Fruit fly (Drosophila melanogaster) whole organism, embryonic: ENCODE data around the gene CG14854.

Source experiments
- Abd-B ChIP-seq: fragments of 200-800 bp; sonication (Bioruptor generic); optimal IDR thresholded peaks from 2 replicates; lab custom pipeline; 2018; ENCODE audit warnings: missing biosample characterization, mild to moderate bottlenecking, missing genetic modification characterization, moderate library complexity
- Atf6 ChIP-seq: fragments of 200-800 bp; sonication (Bioruptor generic); IDR thresholded peaks from 2 replicates; pipeline ENCODE4 v1.3.6; 2022; ENCODE audit warnings: missing biosample characterization, missing genetic modification characterization
- B-H1 ChIP-seq: fragments of 200-800 bp; sonication (Bioruptor generic); IDR thresholded peaks from 3 replicates; pipeline ENCODE4 v1.3.6; 2022; ENCODE audit warnings: missing biosample characterization, missing genetic modification characterization
- CG1024 ChIP-seq: fragments of 200-800 bp; sonication (Bioruptor generic); IDR thresholded peaks from 2 replicates; pipeline ENCODE4 v1.3.6; 2022; ENCODE audit warnings: missing biosample characterization, missing genetic modification characterization
- CG10321 ChIP-seq: fragments of 200-800 bp; sonication (Bioruptor generic); IDR thresholded peaks from 2 replicates; pipeline ENCODE4 v1.3.6; 2022; ENCODE audit warnings: missing biosample characterization, missing genetic modification characterization
- CG12236 ChIP-seq: fragments of 200-800 bp; sonication (Bioruptor generic); optimal IDR thresholded peaks from 2 replicates; lab custom pipeline; 2016; ENCODE audit warnings: missing biosample characterization, missing genetic modification characterization
- CG13296 ChIP-seq: fragments of 200-800 bp; sonication (Bioruptor generic); optimal IDR thresholded peaks from 3 replicates; lab custom pipeline; 2018; ENCODE audit warnings: missing biosample characterization, mild to moderate bottlenecking, missing genetic modification characterization
- CG14965 ChIP-seq: fragments of 200-800 bp; sonication (Bioruptor generic); optimal IDR thresholded peaks from 2 replicates; lab custom pipeline; 2016; ENCODE audit warnings: missing biosample characterization, missing genetic modification characterization, borderline replicate concordance
- CG2202 ChIP-seq: fragments of 200-800 bp; sonication (Bioruptor generic); optimal IDR thresholded peaks from 2 replicates; lab custom pipeline; 2018; ENCODE audit warnings: missing biosample characterization, mild to moderate bottlenecking, missing genetic modification characterization
- CG2712 ChIP-seq: fragments of 200-800 bp; optimal IDR thresholded peaks from 3 replicates; lab custom pipeline; 2019; ENCODE audit warnings: missing biosample characterization, mild to moderate bottlenecking, missing genetic modification characterization, moderate library complexity
- CG30431 ChIP-seq: fragments of 200-800 bp; sonication (Bioruptor generic); optimal IDR thresholded peaks from 2 replicates; lab custom pipeline; 2017; ENCODE audit warnings: missing biosample characterization, missing genetic modification characterization
- CG31365 ChIP-seq: fragments of 200-800 bp; sonication (Bioruptor generic); optimal IDR thresholded peaks from 2 replicates; lab custom pipeline; 2018; ENCODE audit warnings: missing biosample characterization, mild to moderate bottlenecking, missing genetic modification characterization
- CG33213 ChIP-seq: fragments of 200-800 bp; sonication (Bioruptor generic); optimal IDR thresholded peaks from 3 replicates; lab custom pipeline; 2016; ENCODE audit warnings: missing biosample characterization, missing genetic modification characterization
- CG34224 ChIP-seq: fragments of 200-800 bp; sonication (Bioruptor generic); IDR thresholded peaks from 3 replicates; pipeline ENCODE4 v1.3.6; 2022; ENCODE audit warnings: missing biosample characterization, missing genetic modification characterization; ENCODE audit not compliant: partially characterized antibody
- CG6272 ChIP-seq: fragments of 200-800 bp; sonication (Bioruptor generic); IDR thresholded peaks from 2 replicates; pipeline ENCODE4 v1.3.6; 2022; ENCODE audit warnings: missing biosample characterization, missing genetic modification characterization
- CG6765 ChIP-seq: fragments of 200-800 bp; sonication (Bioruptor generic); optimal IDR thresholded peaks from 3 replicates; lab custom pipeline; 2017; ENCODE audit warnings: missing biosample characterization, mild to moderate bottlenecking, missing genetic modification characterization
- CG6813 ChIP-seq: fragments of 200-800 bp; sonication (Bioruptor generic); optimal IDR thresholded peaks from 2 replicates; lab custom pipeline; 2017; ENCODE audit warnings: missing biosample characterization, missing genetic modification characterization, mild to moderate bottlenecking, moderate library complexity, missing genetic modification reagents
- CG7271 ChIP-seq: fragments of 200-800 bp; sonication (Bioruptor generic); optimal IDR thresholded peaks from 2 replicates; lab custom pipeline; 2018; ENCODE audit warnings: missing biosample characterization, mild to moderate bottlenecking, missing genetic modification characterization, moderate library complexity
- CG7357 ChIP-seq: fragments of 200-800 bp; sonication (Bioruptor generic); IDR thresholded peaks from 3 replicates; pipeline ENCODE4 v1.3.6; 2022; ENCODE audit warnings: missing biosample characterization, missing genetic modification characterization
- CG8359 ChIP-seq: fragments of 200-800 bp; sonication (Bioruptor generic); optimal IDR thresholded peaks from 2 replicates; lab custom pipeline; 2017; ENCODE audit warnings: missing biosample characterization, mild to moderate bottlenecking, missing genetic modification characterization, borderline replicate concordance
- CG8765 ChIP-seq: fragments of 200-800 bp; sonication (Bioruptor generic); IDR thresholded peaks from 2 replicates; pipeline ENCODE4 v1.3.6; 2022; ENCODE audit warnings: missing biosample characterization, missing genetic modification characterization
- Doc3 ChIP-seq: fragments of 200-800 bp; sonication (Bioruptor generic); IDR thresholded peaks from 3 replicates; pipeline ENCODE4 v1.3.6; 2022; ENCODE audit warnings: missing biosample characterization, missing genetic modification characterization; ENCODE audit not compliant: partially characterized antibody
- Drgx ChIP-seq: fragments of 200-800 bp; sonication (Bioruptor generic); IDR thresholded peaks from 2 replicates; pipeline ENCODE4 v1.3.6; 2022; ENCODE audit warnings: missing biosample characterization, missing genetic modification characterization
- E2f2 ChIP-seq: fragments of 200-800 bp; sonication (Bioruptor generic); IDR thresholded peaks from 2 replicates; pipeline ENCODE4 v1.3.6; 2022; ENCODE audit warnings: missing biosample characterization, missing genetic modification characterization
- GATAe ChIP-seq: fragments of 200-800 bp; sonication (Bioruptor generic); conservative IDR thresholded peaks from 2 replicates; pipeline ENCODE4 v1.3.6; 2022; ENCODE audit warnings: missing biosample characterization, missing genetic modification characterization
- Hand ChIP-seq: fragments of 200-800 bp; sonication (Bioruptor generic); optimal IDR thresholded peaks from 2 replicates; lab custom pipeline; 2017; ENCODE audit warnings: mild to moderate bottlenecking, missing biosample characterization, missing genetic modification reagents, missing genetic modification characterization
- Hmx ChIP-seq: fragments of 200-800 bp; sonication (Bioruptor generic); optimal IDR thresholded peaks from 2 replicates; lab custom pipeline; 2016; ENCODE audit warnings: missing biosample characterization, missing genetic modification characterization
- Lhr ChIP-seq: fragments of 200-800 bp; sonication (Bioruptor generic); optimal IDR thresholded peaks from 3 replicates; lab custom pipeline; 2017; ENCODE audit warnings: mild to moderate bottlenecking, missing biosample characterization, missing genetic modification reagents, missing genetic modification characterization
- MESR4 ChIP-seq: fragments of 200-800 bp; sonication (Bioruptor generic); optimal IDR thresholded peaks from 2 replicates; lab custom pipeline; 2018; ENCODE audit warnings: missing biosample characterization, mild to moderate bottlenecking, missing genetic modification characterization, moderate library complexity
- Myb ChIP-seq: fragments of 200-800 bp; sonication (Bioruptor generic); optimal IDR thresholded peaks from 2 replicates; lab custom pipeline; 2016; ENCODE audit warnings: missing biosample characterization, missing genetic modification characterization
- Sox102F ChIP-seq: fragments of 200-800 bp; sonication (Bioruptor generic); optimal IDR thresholded peaks from 2 replicates; lab custom pipeline; 2018; ENCODE audit warnings: missing biosample characterization, mild to moderate bottlenecking, missing genetic modification characterization, moderate library complexity
- Spps ChIP-seq: fragments of 200-800 bp; sonication (Bioruptor generic); optimal IDR thresholded peaks from 2 replicates; lab custom pipeline; 2018; ENCODE audit warnings: missing biosample characterization, mild to moderate bottlenecking, missing genetic modification characterization
- abd-A ChIP-seq: fragments of 200-800 bp; sonication (Bioruptor generic); optimal IDR thresholded peaks from 3 replicates; lab custom pipeline; 2019; ENCODE audit warnings: missing biosample characterization, mild to moderate bottlenecking, missing genetic modification characterization, moderate library complexity
- ac ChIP-seq: fragments of 200-800 bp; sonication (Bioruptor generic); optimal IDR thresholded peaks from 3 replicates; lab custom pipeline; 2017; ENCODE audit warnings: missing biosample characterization, mild to moderate bottlenecking, missing genetic modification characterization
- aop ChIP-seq: fragments of 200-800 bp; sonication (Bioruptor generic); IDR thresholded peaks from 2 replicates; pipeline ENCODE4 v1.3.6; 2022; ENCODE audit warnings: missing biosample characterization, missing genetic modification characterization
- cad ChIP-seq: fragments of >200 bp; optimal IDR thresholded peaks from 2 replicates; lab custom pipeline; 2017; ENCODE audit warnings: missing biosample characterization, missing genetic modification characterization
- caup ChIP-seq: fragments of 200-800 bp; sonication (Bioruptor generic); optimal IDR thresholded peaks from 3 replicates; lab custom pipeline; 2017; ENCODE audit warnings: missing biosample characterization, mild to moderate bottlenecking, missing genetic modification characterization, moderate library complexity; ENCODE audit not compliant: severe bottlenecking
- fd96Cb ChIP-seq: fragments of 200-800 bp; sonication (Bioruptor generic); optimal IDR thresholded peaks from 2 replicates; lab custom pipeline; 2018; ENCODE audit warnings: missing biosample characterization, mild to moderate bottlenecking, missing genetic modification characterization, moderate library complexity
- jigr1 ChIP-seq: fragments of 200-800 bp; sonication (Bioruptor generic); IDR thresholded peaks from 3 replicates; pipeline ENCODE4 v1.3.6; 2022; ENCODE audit warnings: missing biosample characterization, missing genetic modification characterization
- kah ChIP-seq: fragments of 200-800 bp; sonication (Bioruptor generic); optimal IDR thresholded peaks from 2 replicates; lab custom pipeline; 2018; ENCODE audit warnings: missing biosample characterization, mild to moderate bottlenecking, missing genetic modification characterization
- klu ChIP-seq: fragments of 200-800 bp; sonication (Bioruptor generic); IDR thresholded peaks from 2 replicates; pipeline ENCODE4 v1.3.6; 2022; ENCODE audit warnings: missing biosample characterization, missing genetic modification characterization
- lmd ChIP-seq: fragments of 200-800 bp; sonication (Bioruptor generic); IDR thresholded peaks from 2 replicates; pipeline ENCODE4 v1.3.6; 2022; ENCODE audit warnings: missing biosample characterization, missing genetic modification characterization
- maf-S ChIP-seq: fragments of 200-800 bp; sonication (Bioruptor generic); optimal IDR thresholded peaks from 2 replicates; lab custom pipeline; 2016; ENCODE audit warnings: missing biosample characterization, missing genetic modification characterization
- oc ChIP-seq: fragments of 200-800 bp; sonication (Bioruptor generic); optimal IDR thresholded peaks from 2 replicates; lab custom pipeline; 2018; ENCODE audit warnings: missing biosample characterization, mild to moderate bottlenecking, missing genetic modification characterization, moderate library complexity
- p53 ChIP-seq: fragments of 200-800 bp; sonication (Bioruptor generic); optimal IDR thresholded peaks from 2 replicates; lab custom pipeline; 2016; ENCODE audit warnings: missing biosample characterization, missing genetic modification characterization
- pros ChIP-seq: fragments of 200-800 bp; sonication (Bioruptor generic); optimal IDR thresholded peaks from 3 replicates; lab custom pipeline; 2019; ENCODE audit warnings: missing biosample characterization, mild to moderate bottlenecking, missing genetic modification characterization, moderate library complexity
- tap ChIP-seq: fragments of 200-800 bp; optimal IDR thresholded peaks from 3 replicates; lab custom pipeline; 2019; ENCODE audit warnings: missing biosample characterization, mild to moderate bottlenecking, missing genetic modification characterization, moderate library complexity
- trem ChIP-seq: fragments of 200-800 bp; optimal IDR thresholded peaks from 3 replicates; lab custom pipeline; 2019; ENCODE audit warnings: missing biosample characterization, mild to moderate bottlenecking, missing genetic modification characterization, moderate library complexity
- zfh1 ChIP-seq: fragments of 200-800 bp; sonication (Bioruptor generic); IDR thresholded peaks from 3 replicates; pipeline ENCODE4 v1.3.6; 2022; ENCODE audit warnings: missing biosample characterization, missing genetic modification characterization

The CG14854 gene

DNA sequence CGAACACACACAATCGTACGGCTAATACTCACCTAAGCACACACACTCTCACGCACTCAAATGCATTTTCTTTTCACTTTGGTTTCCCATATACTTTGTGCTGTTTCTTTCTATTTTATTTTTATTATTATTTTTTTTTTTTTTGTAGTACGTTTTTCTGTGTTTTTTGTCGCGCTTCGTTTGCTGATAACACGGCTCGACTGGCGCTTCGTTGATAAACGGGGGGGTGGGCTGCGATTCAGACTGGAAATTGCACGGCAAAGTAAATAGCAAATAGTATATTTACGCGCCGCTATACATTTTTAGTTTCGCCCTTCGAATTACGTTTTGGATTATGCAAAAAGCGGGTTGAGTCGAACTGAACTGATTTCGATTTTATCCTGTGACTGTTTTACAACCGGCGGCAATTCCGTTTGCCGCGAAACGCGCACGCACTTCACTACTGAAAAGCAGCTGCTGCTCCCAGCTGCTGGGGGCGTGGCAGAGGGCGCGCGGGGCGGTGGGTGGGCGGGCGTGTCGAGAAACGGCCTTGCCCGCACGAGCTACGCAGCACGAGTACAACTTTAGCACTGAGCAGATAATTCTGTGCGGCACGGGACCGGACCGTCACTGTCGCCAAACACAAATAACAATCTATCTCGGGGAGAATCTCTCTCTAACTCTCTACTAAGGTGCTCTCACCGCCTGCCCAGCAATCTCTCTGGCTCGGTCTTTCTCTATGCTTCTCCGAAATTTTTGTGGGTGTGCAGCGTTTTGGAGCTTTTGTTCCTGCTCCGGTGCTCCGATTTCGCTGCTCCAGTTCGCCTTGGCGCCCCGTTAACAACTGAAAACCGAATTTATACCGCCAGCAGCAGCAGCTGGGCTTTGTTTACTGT lies 2.1 kb downstream of the CG14854 start, which contains the start of gene Pde6 (continued):
- TF ChIP-seq CG6765 (GFP tag; lab: Kevin White, UChicago) (no peak), CG30431 (GFP tag; lab: Kevin White, UChicago) (no peak), GATAe (GFP tag; lab: Robert Waterston, UW) (0 out of 2 replicates have a peak, but pooled peaks have one; percentile 19), Atf6 (GFP tag; lab: Robert Waterston, UW) (no peak), lmd (no peak), Doc3 (no peak), Hand (GFP tag; lab: Kevin White, UChicago) (no peak), Abd-B (no peak), CG6272 (GFP tag; lab: Robert Waterston, UW) (no peak), abd-A (tag; lab: Kevin White, UChicago) (no peak), CG2202 (tag; lab: Kevin White, UChicago) (no peak), pros (GFP tag; lab: Kevin White, UChicago) (no peak), CG8359 (GFP tag; lab: Kevin White, UChicago) (no peak), zfh1 (GFP tag; lab: Robert Waterston, UW) (no peak), oc (tag; lab: Kevin White, UChicago) (no peak), fd96Cb (tag; lab: Kevin White, UChicago) (no peak), Hmx (GFP tag; lab: Kevin White, UChicago) (no peak), caup (GFP tag; lab: Kevin White, UChicago) (no peak), maf-S (GFP tag; lab: Kevin White, UChicago) (no peak), CG13296 (GFP tag; lab: Kevin White, UChicago) (no peak), CG7357 (GFP tag; lab: Robert Waterston, UW) (no peak), E2f2 (GFP tag; lab: Robert Waterston, UW) (no peak), CG6813 (GFP tag; lab: Kevin White, UChicago) (no peak), MESR4 (GFP tag; lab: Kevin White, UChicago) (no peak), CG12236 (GFP tag; lab: Kevin White, UChicago) (no peak), CG2712 (tag; lab: Kevin White, UChicago) (no peak), ac (GFP tag; lab: Kevin White, UChicago) (no peak), B-H1 (GFP tag; lab: Robert Waterston, UW) (no peak), CG33213 (GFP tag; lab: Kevin White, UChicago) (no peak), CG31365 (tag; lab: Kevin White, UChicago) (no peak), kah (no peak), tap (tag; lab: Kevin White, UChicago) (no peak), klu (GFP tag; lab: Robert Waterston, UW) (no peak), CG14965 (GFP tag; lab: Kevin White, UChicago) (no peak), CG1024 (GFP tag; lab: Robert Waterston, UW) (no peak), Myb (GFP tag; lab: Kevin White, UChicago) (no peak), CG34224 (GFP tag; lab: Robert Waterston, UW) (peak; percentile 20; the same call in 1 of the 3 replicates), Lhr (GFP tag; lab: Kevin White, UChicago) (no peak), Spps (tag; lab: Kevin White, UChicago) (no peak), cad (no peak), jigr1 (GFP tag; lab: Robert Waterston, UW) (no peak), CG10321 (GFP tag; lab: Robert Waterston, UW) (no peak), aop (GFP tag; lab: Robert Waterston, UW) (no peak), Sox102F (GFP tag; lab: Kevin White, UChicago) (no peak), CG8765 (GFP tag; lab: Robert Waterston, UW) (no peak), CG7271 (tag; lab: Kevin White, UChicago) (no peak), trem (no peak), Drgx (GFP tag; lab: Robert Waterston, UW) (peak; percentile 80), p53 (GFP tag; lab: Kevin White, UChicago) (no peak)
